Fruit fly (Drosophila melanogaster) whole organism, embryonic: ENCODE measurements around the gene XRCC1.

Experiments
- ATbp ChIP-seq: fragments of 200-800 bp; sonication (Bioruptor generic); optimal IDR thresholded peaks from 2 replicates; lab custom pipeline; 2017; ENCODE audit warnings: missing biosample characterization, mild to moderate bottlenecking, missing genetic modification characterization, missing genetic modification reagents
- B-H2 ChIP-seq: fragments of 200-800 bp; sonication (Bioruptor generic); optimal IDR thresholded peaks from 2 replicates; lab custom pipeline; 2018; ENCODE audit warnings: missing biosample characterization, mild to moderate bottlenecking, missing genetic modification characterization
- BtbVII ChIP-seq: fragments of 200-800 bp; sonication (Bioruptor generic); optimal IDR thresholded peaks from 3 replicates; lab custom pipeline; 2017; ENCODE audit warnings: missing biosample characterization, mild to moderate bottlenecking, missing genetic modification characterization
- C15 ChIP-seq: fragments of 200-800 bp; sonication (Bioruptor generic); IDR thresholded peaks from 3 replicates; pipeline ENCODE4 v1.3.6; 2022; ENCODE audit warnings: missing biosample characterization, missing genetic modification characterization
- CG10147 ChIP-seq: fragments of 200-800 bp; sonication (Bioruptor generic); optimal IDR thresholded peaks from 2 replicates; lab custom pipeline; 2019; ENCODE audit warnings: missing biosample characterization, mild to moderate bottlenecking, missing genetic modification characterization, moderate library complexity
- CG11085 ChIP-seq: fragments of 200-800 bp; sonication (Bioruptor generic); IDR thresholded peaks from 2 replicates; pipeline ENCODE4 v1.3.6; 2022; ENCODE audit warnings: missing biosample characterization, missing genetic modification characterization
- CG13123 ChIP-seq: fragments of 200-800 bp; sonication (Bioruptor generic); optimal IDR thresholded peaks from 2 replicates; lab custom pipeline; 2016; ENCODE audit warnings: missing biosample characterization, missing genetic modification characterization
- CG13287 ChIP-seq: fragments of 200-800 bp; sonication (Bioruptor generic); IDR thresholded peaks from 2 replicates; pipeline ENCODE4 v1.3.6; 2022; ENCODE audit warnings: missing biosample characterization, missing genetic modification characterization; ENCODE audit not compliant: partially characterized antibody
- CG1603 ChIP-seq: fragments of 200-800 bp; sonication (Bioruptor generic); optimal IDR thresholded peaks from 2 replicates; lab custom pipeline; 2019; ENCODE audit warnings: missing biosample characterization, mild to moderate bottlenecking, missing genetic modification characterization, moderate library complexity
- CG18599 ChIP-seq: fragments of 200-800 bp; sonication (Bioruptor generic); optimal IDR thresholded peaks from 3 replicates; lab custom pipeline; 2017; ENCODE audit warnings: missing biosample characterization, missing genetic modification characterization, mild to moderate bottlenecking, moderate library complexity, missing genetic modification reagents
- CG2199 ChIP-seq: fragments of 200-800 bp; sonication (Bioruptor generic); IDR thresholded peaks from 3 replicates; pipeline ENCODE4 v1.3.6; 2022; ENCODE audit warnings: missing biosample characterization, missing genetic modification characterization
- CG2712 ChIP-seq: fragments of 200-800 bp; optimal IDR thresholded peaks from 3 replicates; lab custom pipeline; 2019; ENCODE audit warnings: missing biosample characterization, mild to moderate bottlenecking, missing genetic modification characterization, moderate library complexity
- CG2875 ChIP-seq: fragments of 200-800 bp; sonication (Bioruptor generic); optimal IDR thresholded peaks from 2 replicates; lab custom pipeline; 2017; ENCODE audit warnings: missing biosample characterization, mild to moderate bottlenecking, missing genetic modification characterization, missing genetic modification reagents
- CG31365 ChIP-seq: fragments of 200-800 bp; sonication (Bioruptor generic); optimal IDR thresholded peaks from 2 replicates; lab custom pipeline; 2018; ENCODE audit warnings: missing biosample characterization, mild to moderate bottlenecking, missing genetic modification characterization
- CG31441 ChIP-seq: fragments of 200-800 bp; sonication (Bioruptor generic); IDR thresholded peaks from 2 replicates; pipeline ENCODE4 v1.3.6; 2022; ENCODE audit warnings: missing biosample characterization, missing genetic modification characterization
- CG6683 ChIP-seq: fragments of 200-800 bp; sonication (Bioruptor generic); optimal IDR thresholded peaks from 2 replicates; lab custom pipeline; 2017; ENCODE audit warnings: missing biosample characterization, mild to moderate bottlenecking, missing genetic modification characterization, missing genetic modification reagents
- CG6854 ChIP-seq: fragments of 200-800 bp; sonication (Bioruptor generic); optimal IDR thresholded peaks from 3 replicates; lab custom pipeline; 2017; ENCODE audit warnings: missing biosample characterization, mild to moderate bottlenecking, missing genetic modification characterization
- CG7839 ChIP-seq: fragments of 200-800 bp; sonication (Bioruptor generic); optimal IDR thresholded peaks from 3 replicates; lab custom pipeline; 2018; ENCODE audit warnings: missing biosample characterization, mild to moderate bottlenecking, missing genetic modification characterization, moderate library complexity
- CG7963 ChIP-seq: fragments of 200-800 bp; sonication (Bioruptor generic); IDR thresholded peaks from 3 replicates; pipeline ENCODE4 v1.3.6; 2022; ENCODE audit warnings: missing biosample characterization, missing genetic modification characterization; ENCODE audit not compliant: partially characterized antibody
- CG8924 ChIP-seq: fragments of 200-800 bp; optimal IDR thresholded peaks from 3 replicates; lab custom pipeline; 2019; ENCODE audit warnings: missing biosample characterization, mild to moderate bottlenecking, missing genetic modification characterization, moderate library complexity
- CG8944 ChIP-seq: fragments of 200-800 bp; sonication (Bioruptor generic); optimal IDR thresholded peaks from 3 replicates; lab custom pipeline; 2016; ENCODE audit warnings: missing biosample characterization, missing genetic modification characterization
- D19A ChIP-seq: fragments of 200-800 bp; optimal IDR thresholded peaks from 3 replicates; lab custom pipeline; 2019; ENCODE audit warnings: missing biosample characterization, mild to moderate bottlenecking, missing genetic modification characterization, moderate library complexity
- Dek ChIP-seq: fragments of 200-800 bp; sonication (Bioruptor generic); optimal IDR thresholded peaks from 3 replicates; lab custom pipeline; 2019; ENCODE audit warnings: missing biosample characterization, mild to moderate bottlenecking, missing genetic modification characterization, moderate library complexity
- HHEX ChIP-seq: fragments of 200-800 bp; sonication (Bioruptor generic); optimal IDR thresholded peaks from 3 replicates; lab custom pipeline; 2017; ENCODE audit warnings: missing biosample characterization, mild to moderate bottlenecking, missing genetic modification characterization, missing genetic modification reagents
- Kr ChIP-seq: fragments of 200-800 bp; sonication (Bioruptor generic); optimal IDR thresholded peaks from 2 replicates; lab custom pipeline; 2017; ENCODE audit warnings: missing biosample characterization, mild to moderate bottlenecking, missing genetic modification characterization
- NFAT ChIP-seq: fragments of 200-800 bp; sonication (Bioruptor generic); IDR thresholded peaks from 2 replicates; pipeline ENCODE4 v1.3.6; 2022; ENCODE audit warnings: missing biosample characterization, missing genetic modification characterization
- Opbp ChIP-seq: fragments of 200-800 bp; sonication (Bioruptor generic); IDR thresholded peaks from 3 replicates; pipeline ENCODE4 v1.3.6; 2022; ENCODE audit warnings: missing biosample characterization, missing genetic modification characterization; ENCODE audit not compliant: partially characterized antibody
- Rfx ChIP-seq: fragments of 200-800 bp; sonication (Bioruptor generic); IDR thresholded peaks from 2 replicates; pipeline ENCODE4 v1.3.6; 2022; ENCODE audit warnings: missing biosample characterization, missing genetic modification characterization
- Sox100B ChIP-seq: fragments of 200-800 bp; sonication (Bioruptor generic); optimal IDR thresholded peaks from 3 replicates; lab custom pipeline; 2018; ENCODE audit warnings: missing biosample characterization, mild to moderate bottlenecking, missing genetic modification characterization
- TFAM ChIP-seq: fragments of 200-800 bp; sonication (Bioruptor generic); optimal IDR thresholded peaks from 2 replicates; lab custom pipeline; 2017; ENCODE audit warnings: missing biosample characterization, missing genetic modification characterization, inconsistent platforms
- abd-A ChIP-seq: fragments of 200-800 bp; sonication (Bioruptor generic); optimal IDR thresholded peaks from 3 replicates; lab custom pipeline; 2019; ENCODE audit warnings: missing biosample characterization, mild to moderate bottlenecking, missing genetic modification characterization, moderate library complexity
- bbx ChIP-seq: fragments of 200-800 bp; sonication (Bioruptor generic); IDR thresholded peaks from 2 replicates; pipeline ENCODE4 v1.3.6; 2022; ENCODE audit warnings: missing biosample characterization, missing genetic modification characterization; ENCODE audit not compliant: partially characterized antibody
- croc ChIP-seq: fragments of 200-800 bp; sonication (Bioruptor generic); conservative IDR thresholded peaks from 3 replicates; pipeline ENCODE4 v1.3.6; 2022; ENCODE audit warnings: missing biosample characterization, missing genetic modification characterization
- gcm2 ChIP-seq: fragments of 200-800 bp; sonication (Bioruptor generic); optimal IDR thresholded peaks from 2 replicates; lab custom pipeline; 2016; ENCODE audit warnings: missing biosample characterization, missing genetic modification characterization
- hth ChIP-seq: fragments of >200 bp; optimal IDR thresholded peaks from 2 replicates; lab custom pipeline; 2017; ENCODE audit warnings: inconsistent platforms
- lmd ChIP-seq: fragments of 200-800 bp; sonication (Bioruptor generic); IDR thresholded peaks from 2 replicates; pipeline ENCODE4 v1.3.6; 2022; ENCODE audit warnings: missing biosample characterization, missing genetic modification characterization
- nerfin-1 ChIP-seq: fragments of 200-800 bp; sonication (Bioruptor generic); optimal IDR thresholded peaks from 3 replicates; lab custom pipeline; 2019; ENCODE audit warnings: missing biosample characterization, mild to moderate bottlenecking, missing genetic modification characterization, moderate library complexity
- pan ChIP-seq, 4 experiments: fragments of >200 bp in 3 of 4; fragments of 200-800 bp in 1 of 4; sonication (Bioruptor generic) in 1 of 4; optimal IDR thresholded peaks in 3 of 4; IDR thresholded peaks in 1 of 4; 2 replicates each; pipeline versions ENCODE4 v1.3.6 to Lab custom; 2017 to 2022; ENCODE audit warnings: missing biosample characterization in 2 of 4, missing genetic modification characterization in 2 of 4, mixed read lengths in 1 of 4
- ranshi ChIP-seq: fragments of 200-800 bp; sonication (Bioruptor generic); IDR thresholded peaks from 2 replicates; pipeline ENCODE4 v1.3.6; 2022; ENCODE audit warnings: missing biosample characterization, missing genetic modification characterization
- sc ChIP-seq, 3 experiments: fragments of >200 bp in 2 of 3; fragments of 200-800 bp in 1 of 3; sonication (Bioruptor generic) in 1 of 3; optimal IDR thresholded peaks; 2 replicates in 2 of 3; 3 replicates in 1 of 3; lab custom pipeline; 2017; ENCODE audit warnings: mild to moderate bottlenecking in 1 of 3, missing biosample characterization in 1 of 3, missing genetic modification characterization in 1 of 3, missing genetic modification reagents in 1 of 3
- scrt ChIP-seq: fragments of 200-800 bp; sonication (Bioruptor generic); optimal IDR thresholded peaks from 2 replicates; lab custom pipeline; 2018; ENCODE audit warnings: missing biosample characterization, mild to moderate bottlenecking, missing genetic modification characterization, moderate library complexity
- sens-2 ChIP-seq: fragments of 200-800 bp; sonication (Bioruptor generic); IDR thresholded peaks from 2 replicates; pipeline ENCODE4 v1.3.6; 2022; ENCODE audit warnings: missing biosample characterization, missing genetic modification characterization
- ssp ChIP-seq: fragments of 200-800 bp; sonication (Bioruptor generic); IDR thresholded peaks from 2 replicates; pipeline ENCODE4 v1.3.6; 2022; ENCODE audit warnings: missing biosample characterization, missing genetic modification characterization
- sug ChIP-seq: fragments of 200-800 bp; optimal IDR thresholded peaks from 2 replicates; lab custom pipeline; 2019; ENCODE audit warnings: missing biosample characterization, mild to moderate bottlenecking, missing genetic modification characterization, moderate library complexity
- unpg ChIP-seq: fragments of 200-800 bp; sonication (Bioruptor generic); optimal IDR thresholded peaks from 3 replicates; lab custom pipeline; 2018; ENCODE audit warnings: missing biosample characterization, mild to moderate bottlenecking, missing genetic modification characterization, moderate library complexity
- zf30C ChIP-seq: fragments of 200-800 bp; sonication (Bioruptor generic); optimal IDR thresholded peaks from 3 replicates; lab custom pipeline; 2018; ENCODE audit warnings: missing biosample characterization, mild to moderate bottlenecking, missing genetic modification characterization

XRCC1 gene

dm6 chrX:5336722-5337121 lies 7.0 kb downstream of the XRCC1 start (continued):
- TF ChIP-seq CG31365: peak; percentile 28
- no peak for TF ChIP-seq CG2875
- no peak for TF ChIP-seq CG8944 (GFP tag; lab: Kevin White, UChicago)
- TF ChIP-seq NFAT (GFP tag; lab: Robert Waterston, UW): no peak
- no peak for TF ChIP-seq Opbp (GFP tag; lab: Robert Waterston, UW)
- no peak for TF ChIP-seq Kr (GFP tag; lab: Kevin White, UChicago)
- TF ChIP-seq gcm2 (GFP tag; lab: Kevin White, UChicago): no peak
- TF ChIP-seq nerfin-1 (tag; lab: Kevin White, UChicago): peak; percentile 11
- peak; percentile 29 for TF ChIP-seq D19A
- no peak for TF ChIP-seq CG11085 (GFP tag; lab: Robert Waterston, UW)
- TF ChIP-seq scrt (GFP tag; lab: Kevin White, UChicago): peak; percentile 51
- no peak for TF ChIP-seq CG13287 (GFP tag; lab: Robert Waterston, UW)
- no peak for TF ChIP-seq bbx
- TF ChIP-seq B-H2: peak; percentile 27
- TF ChIP-seq CG2199 (GFP tag; lab: Robert Waterston, UW): no peak
- TF ChIP-seq CG6683: peak; percentile 13
- TF ChIP-seq zf30C (GFP tag; lab: Kevin White, UChicago): no peak
- no peak for TF ChIP-seq ranshi (GFP tag; lab: Robert Waterston, UW)
- peak; percentile 59 for TF ChIP-seq Dek
- TF ChIP-seq ATbp: peak; percentile 37
- no peak; the same call in 2 of the 3 replicates for TF ChIP-seq croc
- TF ChIP-seq CG8924 (tag; lab: Kevin White, UChicago): peak; percentile 42
- TF ChIP-seq ssp: no peak
- no peak for TF ChIP-seq CG7963 (GFP tag; lab: Robert Waterston, UW)
- TF ChIP-seq hth: no peak
- no peak for TF ChIP-seq TFAM (GFP tag; lab: Kevin White, UChicago)
- TF ChIP-seq lmd: peak; percentile 41; the same call in 1 of the 2 replicates
- peak; percentile 45 for TF ChIP-seq HHEX (GFP tag; lab: Kevin White, UChicago)
- TF ChIP-seq CG13123: no peak
- no peak for TF ChIP-seq C15 (GFP tag; lab: Robert Waterston, UW)
- TF ChIP-seq sug (tag; lab: Kevin White, UChicago): peak; percentile 28
- no peak for TF ChIP-seq pan (optimal IDR thresholded peaks at IDR 0.05; lab: Kevin White, UChicago)
- no peak for TF ChIP-seq pan (GFP tag; optimal IDR thresholded peaks at IDR 0.05 in 1 of 2, IDR thresholded peaks at IDR 0.05 in 1 of 2)
- TF ChIP-seq Rfx (GFP tag; lab: Robert Waterston, UW): peak; percentile 52; the same call in 1 of the 2 replicates
- no peak for TF ChIP-seq abd-A (tag; lab: Kevin White, UChicago)
- TF ChIP-seq BtbVII (GFP tag; lab: Kevin White, UChicago): peak; percentile 32
- peak; percentile 63 for TF ChIP-seq Sox100B (GFP tag; lab: Kevin White, UChicago)
- peak; percentile 39 for TF ChIP-seq unpg (GFP tag; lab: Kevin White, UChicago)
- peak; percentile 41 for TF ChIP-seq CG1603 (tag; lab: Kevin White, UChicago)
- no peak for TF ChIP-seq sc (optimal IDR thresholded peaks at IDR 0.05; lab: Kevin White, UChicago)
- TF ChIP-seq sc (GFP tag; optimal IDR thresholded peaks at IDR 0.05; lab: Kevin White, UChicago): no peak
- TF ChIP-seq CG6854 (GFP tag; lab: Kevin White, UChicago): peak; percentile 36
- no peak for TF ChIP-seq sens-2 (GFP tag; lab: Robert Waterston, UW)
- TF ChIP-seq CG10147: peak; percentile 50
- TF ChIP-seq CG31441 (GFP tag; lab: Robert Waterston, UW): peak; percentile 48; the same call in 1 of the 2 replicates
- TF ChIP-seq CG7839 (tag; lab: Kevin White, UChicago): peak; percentile 55
- peak; percentile 20 for TF ChIP-seq CG2712 (tag; lab: Kevin White, UChicago)
- peak; percentile 76 for TF ChIP-seq CG18599 (GFP tag; lab: Kevin White, UChicago)
